Worm (Caenorhabditis elegans) whole organism, L3 larva: ENCODE data around the gene grl-20.

Experiments
- ZK546.5 ChIP-seq: sonication (generic microtip); optimal IDR thresholded peaks from 2 replicates; lab custom pipeline; 2017; ENCODE audit warnings: missing biosample characterization, missing genetic modification characterization
- aly-2 ChIP-seq: fragments of 150-350 bp; optimal IDR thresholded peaks from 2 replicates; lab custom pipeline; 2014; ENCODE audit warnings: missing biosample characterization, missing genetic modification characterization
- ama-1 ChIP-seq: fragments of 150-350 bp; optimal IDR thresholded peaks from 2 replicates; lab custom pipeline; 2018
- ceh-16 ChIP-seq: sonication (generic microtip); optimal IDR thresholded peaks from 2 replicates; lab custom pipeline; 2017; ENCODE audit warnings: missing biosample characterization, missing genetic modification characterization
- ceh-28 ChIP-seq: fragments of 150-350 bp; optimal IDR thresholded peaks from 2 replicates; lab custom pipeline; 2014; ENCODE audit warnings: missing biosample characterization, missing genetic modification reagents, missing genetic modification characterization
- ceh-9 ChIP-seq: sonication (generic microtip); optimal IDR thresholded peaks from 2 replicates; lab custom pipeline; 2018; ENCODE audit warnings: missing biosample characterization, missing genetic modification characterization
- egl-5 ChIP-seq: fragments of 150-350 bp; optimal IDR thresholded peaks from 2 replicates; lab custom pipeline; 2017; ENCODE audit warnings: missing biosample characterization, missing genetic modification reagents, missing genetic modification characterization, inconsistent platforms
- elt-1 ChIP-seq: fragments of 150-350 bp; optimal IDR thresholded peaks from 2 replicates; lab custom pipeline; 2014; ENCODE audit warnings: missing biosample characterization, missing genetic modification characterization
- elt-2 ChIP-seq: sonication (generic microtip); optimal IDR thresholded peaks from 2 replicates; lab custom pipeline; 2016; ENCODE audit warnings: missing genetic modification reagents, mild to moderate bottlenecking, missing genetic modification characterization, missing compliant biosample characterization
- elt-3 ChIP-seq, 3 experiments: fragments of 150-350 bp in 1 of 3; sonication (generic microtip) in 2 of 3; optimal IDR thresholded peaks; 2 replicates in 2 of 3; 4 replicates in 1 of 3; lab custom pipeline; 2014 to 2017; ENCODE audit warnings: missing biosample characterization in 3 of 3, missing genetic modification characterization in 3 of 3
- hmg-11 ChIP-seq: sonication (generic microtip); optimal IDR thresholded peaks from 2 replicates; lab custom pipeline; 2016; ENCODE audit warnings: missing genetic modification characterization, missing compliant biosample characterization
- jun-1 ChIP-seq: fragments of 150-350 bp; optimal IDR thresholded peaks from 2 replicates; lab custom pipeline; 2014; ENCODE audit warnings: missing biosample characterization, missing genetic modification reagents, missing genetic modification characterization
- lin-15B ChIP-seq: fragments of 150-350 bp; optimal IDR thresholded peaks from 2 replicates; lab custom pipeline; 2014; ENCODE audit warnings: missing biosample characterization, missing genetic modification characterization
- lin-39 ChIP-seq: fragments of 150-350 bp; optimal IDR thresholded peaks from 2 replicates; lab custom pipeline; 2018; ENCODE audit warnings: missing biosample characterization, missing genetic modification reagents, missing genetic modification characterization
- mdl-1 ChIP-seq: fragments of 150-350 bp; optimal IDR thresholded peaks from 2 replicates; lab custom pipeline; 2014; ENCODE audit warnings: missing biosample characterization, missing genetic modification characterization
- nfya-1 ChIP-seq: sonication (generic microtip); optimal IDR thresholded peaks from 2 replicates; lab custom pipeline; 2017; ENCODE audit warnings: missing genetic modification characterization, mild to moderate bottlenecking, missing compliant biosample characterization, antibody characterized with exemption, moderate library complexity; ENCODE audit not compliant: insufficient read depth
- nhr-11 ChIP-seq: fragments of 150-350 bp; optimal IDR thresholded peaks from 2 replicates; lab custom pipeline; 2014; ENCODE audit warnings: missing biosample characterization, missing genetic modification characterization
- nhr-23 ChIP-seq: fragments of 150-350 bp; optimal IDR thresholded peaks from 2 replicates; lab custom pipeline; 2014; ENCODE audit warnings: missing biosample characterization, missing genetic modification reagents, missing genetic modification characterization
- nhr-237 ChIP-seq: fragments of 150-350 bp; optimal IDR thresholded peaks from 2 replicates; lab custom pipeline; 2014; ENCODE audit warnings: missing biosample characterization, missing genetic modification characterization
- nhr-28 ChIP-seq: fragments of 150-350 bp; optimal IDR thresholded peaks from 2 replicates; lab custom pipeline; 2014; ENCODE audit warnings: missing biosample characterization, missing genetic modification characterization
- nhr-67 ChIP-seq: fragments of 150-350 bp; optimal IDR thresholded peaks from 2 replicates; lab custom pipeline; 2014; ENCODE audit warnings: missing biosample characterization, missing genetic modification characterization
- pha-4 ChIP-seq: fragments of 150-350 bp; optimal IDR thresholded peaks from 2 replicates; lab custom pipeline; 2014; ENCODE audit warnings: missing biosample characterization, missing genetic modification reagents, missing genetic modification characterization
- pqm-1 ChIP-seq: fragments of 150-350 bp; optimal IDR thresholded peaks from 2 replicates; lab custom pipeline; 2017; ENCODE audit warnings: missing biosample characterization, missing genetic modification characterization, inconsistent platforms
- skn-1 ChIP-seq: fragments of 150-350 bp; optimal IDR thresholded peaks from 2 replicates; lab custom pipeline; 2014; ENCODE audit warnings: missing biosample characterization, missing genetic modification characterization
- unc-62 ChIP-seq: fragments of 150-350 bp; sonication (generic microtip); optimal IDR thresholded peaks from 4 replicates; lab custom pipeline; 2014; ENCODE audit warnings: missing biosample characterization, missing genetic modification reagents, missing genetic modification characterization
- zag-1 ChIP-seq: fragments of 150-350 bp; optimal IDR thresholded peaks from 2 replicates; lab custom pipeline; 2014; ENCODE audit warnings: missing biosample characterization, missing genetic modification characterization
- ztf-11 ChIP-seq: fragments of 150-350 bp; optimal IDR thresholded peaks from 2 replicates; lab custom pipeline; 2014; ENCODE audit warnings: missing biosample characterization, missing genetic modification characterization
- ztf-4 ChIP-seq: fragments of 150-350 bp; optimal IDR thresholded peaks from 2 replicates; lab custom pipeline; 2014; ENCODE audit warnings: missing biosample characterization, missing genetic modification characterization

The grl-20 gene

DNA sequence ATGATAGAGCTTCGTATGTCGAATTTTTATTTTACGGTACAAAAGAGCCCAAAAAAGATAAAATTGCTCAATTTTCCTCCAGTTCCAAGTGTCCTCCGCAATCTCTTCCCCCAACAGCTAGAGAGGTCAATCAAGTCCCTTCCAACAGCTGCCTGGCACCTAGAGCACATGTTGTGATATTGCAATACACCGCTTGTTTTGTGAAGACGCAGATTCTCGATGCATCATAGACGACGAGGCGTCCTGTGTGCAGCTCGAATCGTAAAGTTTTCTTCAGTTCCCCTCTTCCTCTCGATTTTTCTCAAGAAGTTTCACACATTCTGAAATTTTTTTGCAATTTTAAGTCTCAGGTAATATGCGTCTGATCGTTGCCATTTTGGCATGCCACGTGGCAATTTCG is 7.9 kb upstream of the grl-20 start, which contains the start of gene test-1:
Gene test-1 (plus strand): TSS at position 345 of the 400 bp plus-strand sequence.
- no peak for TF ChIP-seq hmg-11 (tag; lab: Kevin White, UChicago)
- no peak for TF ChIP-seq ztf-11 (tag; lab: Kevin White, UChicago)
- no peak for TF ChIP-seq ceh-9 (tag; lab: Kevin White, UChicago)
- TF ChIP-seq unc-62 (GFP tag; lab: Kevin White, UChicago), result no peak
- no peak for TF ChIP-seq lin-39 (tag; lab: Kevin White, UChicago)
- TF ChIP-seq elt-1 (tag; lab: Kevin White, UChicago), result no peak
- no peak for TF ChIP-seq mdl-1
- TF ChIP-seq pqm-1, result no peak
- TF ChIP-seq ztf-4 (tag; lab: Kevin White, UChicago), result no peak
- TF ChIP-seq pha-4 (tag; lab: Kevin White, UChicago), result no peak
- TF ChIP-seq jun-1, result no peak
- TF ChIP-seq egl-5, result no peak
- TF ChIP-seq elt-2, result no peak

ce11 chrIV:2133431-2133940 is 4.8 kb upstream of the grl-20 start, which contains the start of gene C23H5.12:
C23H5.12 (plus strand) TSS chrIV:2133481.
- TF ChIP-seq ceh-28 (tag; lab: Kevin White, UChicago) (peak; percentile 52), jun-1 (no peak)
- TF ChIP-seq, all 47 proteins: peak for 1

DNA sequence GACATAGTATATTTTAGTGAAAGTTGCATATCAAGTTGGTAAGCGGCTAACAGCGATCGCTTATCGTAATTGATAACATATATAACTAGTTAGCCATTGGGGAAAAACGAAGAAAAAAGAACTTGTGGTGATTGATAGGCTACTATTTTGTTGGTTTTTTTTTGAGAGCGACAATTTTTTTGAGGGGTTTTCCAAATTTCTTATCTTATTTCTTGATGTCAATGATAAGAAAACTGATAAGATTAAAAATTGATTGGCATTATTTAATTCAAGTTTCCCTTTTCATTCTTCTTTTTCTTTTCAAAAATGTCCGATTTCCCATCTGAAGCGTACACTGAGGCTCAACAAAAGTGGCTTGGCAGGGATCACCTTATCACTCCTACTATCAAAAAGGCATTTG is 2.1 kb upstream of the grl-20 start, which contains the start of gene prmt-6:
Gene prmt-6 (plus strand): TSS at position 252 of the 400 bp plus-strand sequence.
- TF ChIP-seq nfya-1 (tag; lab: Kevin White, UChicago) (no peak), elt-3 (tag; optimal IDR thresholded peaks at IDR 0.05; lab: Kevin White, UChicago) (peak in 1 of 3 experiments; percentile 26), nhr-23 (tag; lab: Kevin White, UChicago) (no peak), pqm-1 (peak; percentile 17), nhr-67 (no peak), hmg-11 (tag; lab: Kevin White, UChicago) (no peak), elt-2 (peak; percentile 81)

ce11 chrIV:2127375-2127774 is 1.3 kb downstream of the grl-20 start:
- TF ChIP-seq aly-2 (tag; lab: Kevin White, UChicago) (no peak), skn-1 (tag; lab: Kevin White, UChicago) (no peak), pha-4 (tag; lab: Kevin White, UChicago) (no peak), ama-1 (lab: Kevin White, UChicago) (no peak), nhr-237 (tag; lab: Kevin White, UChicago) (no peak), zag-1 (no peak), lin-15B (tag; lab: Kevin White, UChicago) (no peak)

DNA sequence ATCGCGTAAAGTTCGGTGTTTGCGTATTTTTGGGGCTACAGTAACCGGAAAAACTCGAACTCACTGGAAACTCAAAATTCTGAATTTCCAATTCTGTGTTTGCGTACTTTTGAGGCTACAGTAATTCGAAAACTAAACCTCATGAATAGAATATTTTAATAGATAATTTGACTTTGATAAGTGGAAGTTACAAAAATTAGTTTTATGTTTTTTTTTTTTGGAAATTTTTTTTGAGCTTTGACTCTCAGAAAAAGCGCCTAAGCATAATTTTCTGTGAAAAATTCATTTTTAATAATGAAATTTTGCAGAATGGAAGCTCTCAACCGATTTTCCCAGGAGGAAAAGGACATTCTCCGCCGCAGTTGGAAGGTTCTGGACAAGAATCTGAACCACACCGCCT is 6.2 kb downstream of the grl-20 start, which contains the start of gene glb-7:
Gene glb-7 (plus strand): TSS at position 301 of the 400 bp plus-strand sequence.
- TF ChIP-seq nhr-67 (no peak), ZK546.5 (tag; lab: Kevin White, UChicago) (no peak), nhr-28 (tag; lab: Kevin White, UChicago) (no peak)

DNA sequence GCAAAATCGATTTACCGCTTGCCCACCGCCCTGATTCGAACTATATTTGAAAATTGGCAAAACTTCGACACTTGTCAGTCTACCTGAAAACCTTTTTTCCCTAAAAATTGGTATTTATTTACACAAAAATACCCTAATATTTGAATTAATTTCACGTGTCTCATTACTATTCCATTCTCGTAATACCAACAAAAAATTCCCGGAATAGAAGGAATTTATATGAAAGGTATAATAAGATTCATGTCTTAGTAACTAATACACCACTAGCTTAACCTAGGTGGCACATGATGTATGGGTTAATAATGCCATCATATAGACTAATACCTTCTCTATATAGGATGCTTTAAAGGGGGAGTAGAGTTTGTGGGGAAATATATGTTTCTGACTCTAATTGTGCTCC is 11.4 kb downstream of the grl-20 start:
- TF ChIP-seq ceh-16 (tag; lab: Kevin White, UChicago) (no peak), elt-2 (no peak)

DNA sequence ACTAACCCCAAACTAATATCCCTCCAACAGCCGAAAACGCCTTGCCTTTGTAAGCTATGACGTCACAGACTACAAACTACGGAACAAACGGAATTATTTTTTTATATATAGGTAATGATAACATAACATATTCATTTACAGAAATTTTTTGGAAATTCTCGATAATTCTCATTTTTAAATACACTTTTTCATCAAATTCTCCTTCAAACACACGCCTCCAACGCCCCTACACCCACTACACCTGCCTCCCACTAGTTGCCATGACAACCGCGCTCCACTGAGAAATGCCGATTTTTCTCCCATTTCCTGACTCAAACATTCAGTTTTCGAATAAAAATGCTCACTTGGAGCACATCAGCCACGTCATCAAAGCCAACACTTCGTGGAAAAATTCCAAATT is 14.3 kb downstream of the grl-20 start, which contains the start of gene xbx-4:
Gene xbx-4 (plus strand): TSS at position 301 of the 400 bp plus-strand sequence.
- TF ChIP-seq ztf-11 (tag; lab: Kevin White, UChicago) (no peak), nhr-11 (tag; lab: Kevin White, UChicago) (no peak)
- TF ChIP-seq, all 47 proteins: peak for 0
